Worm (Caenorhabditis elegans) whole organism, L3 larva: ENCODE results near the gene B0336.12.

Experiments
- egl-27 ChIP-seq: sonication (generic microtip); optimal IDR thresholded peaks from 4 replicates; lab custom pipeline; 2017; ENCODE audit warnings: missing biosample characterization, missing genetic modification reagents, missing genetic modification characterization
- fos-1 ChIP-seq: fragments of 150-350 bp; optimal IDR thresholded peaks from 2 replicates; lab custom pipeline; 2014; ENCODE audit warnings: missing biosample characterization, missing genetic modification characterization
- nhr-43 ChIP-seq: sonication (generic microtip); optimal IDR thresholded peaks from 2 replicates; lab custom pipeline; 2016; ENCODE audit warnings: mild to moderate bottlenecking, missing genetic modification characterization, missing compliant biosample characterization; ENCODE audit not compliant: poor library complexity, severe bottlenecking
- ztf-11 ChIP-seq: fragments of 150-350 bp; optimal IDR thresholded peaks from 2 replicates; lab custom pipeline; 2014; ENCODE audit warnings: missing biosample characterization, missing genetic modification characterization

DNA sequence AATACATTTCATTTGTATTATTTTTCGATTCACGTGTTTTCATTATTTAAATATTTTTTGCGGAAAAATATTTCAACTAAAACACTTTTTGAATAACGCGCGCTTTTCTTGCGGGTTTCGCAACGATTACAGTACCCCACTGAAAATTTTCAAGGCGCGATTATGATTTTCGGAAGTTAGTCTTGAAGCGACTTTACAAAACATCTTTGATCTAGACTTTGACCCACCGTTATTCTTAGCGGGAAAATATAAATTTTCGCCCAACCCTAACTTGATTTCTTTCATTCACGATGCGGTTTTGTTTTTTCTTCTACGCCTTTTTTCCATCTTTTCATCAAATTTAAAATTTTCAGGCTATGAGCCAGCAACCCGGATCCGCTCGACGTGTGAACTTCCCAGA is 17.9 kb upstream of the B0336.12 start, which contains the start of gene egg-1:
- TF ChIP-seq fos-1 (tag; lab: Kevin White, UChicago) (no peak), nhr-43 (tag; lab: Kevin White, UChicago) (no peak), egl-27 (tag; lab: Kevin White, UChicago) (no peak), ztf-11 (tag; lab: Kevin White, UChicago) (no peak)
